Fruit fly (Drosophila melanogaster) whole organism, embryonic: ENCODE data around the gene CG15414.

ENCODE experiments used
- Camta ChIP-seq: fragments of 200-800 bp; sonication (Bioruptor generic); optimal IDR thresholded peaks from 2 replicates; lab custom pipeline; 2016; ENCODE audit warnings: missing biosample characterization, missing genetic modification characterization
- Elba2 ChIP-seq: fragments of 200-800 bp; sonication (Bioruptor generic); optimal IDR thresholded peaks from 3 replicates; lab custom pipeline; 2016; ENCODE audit warnings: missing biosample characterization, missing genetic modification characterization
- psq ChIP-seq: fragments of 200-800 bp; sonication (Bioruptor generic); optimal IDR thresholded peaks from 2 replicates; lab custom pipeline; 2017; ENCODE audit warnings: missing biosample characterization, missing genetic modification characterization

DNA sequence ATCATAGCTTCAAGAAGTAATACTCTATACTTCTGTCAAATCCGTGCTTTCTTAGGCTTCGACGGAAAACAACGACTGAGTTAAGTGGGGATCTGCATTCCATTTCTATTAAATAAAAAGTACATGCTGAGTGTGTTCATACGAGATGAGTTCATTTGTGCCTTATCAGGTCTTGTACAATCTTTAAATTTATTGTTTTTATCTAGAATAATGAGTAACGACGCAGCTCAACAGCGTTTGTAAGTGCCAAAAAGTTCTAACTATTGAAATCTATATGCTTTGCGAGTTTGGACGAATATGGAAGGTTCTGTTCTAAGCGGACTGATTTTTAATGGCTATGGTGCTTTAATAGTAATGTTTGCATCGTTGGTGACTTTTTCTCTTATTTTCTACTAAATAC is 33.1 kb upstream of the CG15414 start, which contains the start of gene Sr-CIV:
- TF ChIP-seq psq = no peak
- TF ChIP-seq Elba2 (GFP tag; lab: Kevin White, UChicago) = no peak
- TF ChIP-seq Camta (GFP tag; lab: Kevin White, UChicago) = no peak
